Worm (Caenorhabditis elegans): ENCODE measurements around the gene srx-65.

srx-65 gene

DNA sequence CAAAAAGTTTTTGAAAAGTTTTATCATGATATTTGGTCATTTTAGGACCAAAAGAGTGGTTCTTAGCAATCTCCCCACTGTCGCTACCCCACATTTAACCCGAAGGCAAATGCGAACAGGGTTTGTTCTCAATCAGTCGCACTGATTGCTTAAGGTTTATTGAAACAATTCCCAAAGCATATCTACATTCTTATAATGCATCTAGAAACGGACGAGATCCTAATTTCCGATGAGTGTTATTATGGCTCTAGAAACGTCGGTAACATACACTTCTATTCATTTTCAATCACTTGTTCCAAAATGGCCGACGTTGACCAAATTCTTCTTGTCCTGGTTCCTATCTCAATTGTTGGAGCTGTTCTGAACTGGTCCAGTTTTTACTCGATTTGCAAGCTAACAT, at the start of gene srx-65:
Gene srx-65, plus strand, starts transcription at position 301 of the 400 bp plus-strand sequence.
- TF ChIP-seq ceh-43 (GFP tag; optimal IDR thresholded peaks at IDR 0.05) (no peak), blmp-1 (tag; optimal IDR thresholded peaks at IDR 0.05) (no peak), ham-2 (GFP tag; optimal IDR thresholded peaks at IDR 0.05) (no peak), ceh-39 (tag; optimal IDR thresholded peaks at IDR 0.05) (no peak), unc-62 (GFP tag; optimal IDR thresholded peaks at IDR 0.05) (no peak), ztf-11 (tag; optimal IDR thresholded peaks at IDR 0.05) (no peak), sptf-1 (tag; optimal IDR thresholded peaks at IDR 0.05) (no peak), hlh-1 (tag; optimal IDR thresholded peaks at IDR 0.05) (no peak), snpc-4 (tag; optimal IDR thresholded peaks at IDR 0.05) (no peak), ces-1 (GFP tag; optimal IDR thresholded peaks at IDR 0.05) (no peak), elt-3 (tag; optimal IDR thresholded peaks at IDR 0.05) (no peak), nhr-2 (tag; optimal IDR thresholded peaks at IDR 0.05) (no peak), nhr-237 (tag; optimal IDR thresholded peaks at IDR 0.05) (no peak), sem-2 (GFP tag; optimal IDR thresholded peaks at IDR 0.05) (no peak), nhr-12 (tag; optimal IDR thresholded peaks at IDR 0.05) (no peak), lin-13 (tag; optimal IDR thresholded peaks at IDR 0.05) (no peak), flh-1 (GFP tag; optimal IDR thresholded peaks at IDR 0.05) (no peak)

DNA sequence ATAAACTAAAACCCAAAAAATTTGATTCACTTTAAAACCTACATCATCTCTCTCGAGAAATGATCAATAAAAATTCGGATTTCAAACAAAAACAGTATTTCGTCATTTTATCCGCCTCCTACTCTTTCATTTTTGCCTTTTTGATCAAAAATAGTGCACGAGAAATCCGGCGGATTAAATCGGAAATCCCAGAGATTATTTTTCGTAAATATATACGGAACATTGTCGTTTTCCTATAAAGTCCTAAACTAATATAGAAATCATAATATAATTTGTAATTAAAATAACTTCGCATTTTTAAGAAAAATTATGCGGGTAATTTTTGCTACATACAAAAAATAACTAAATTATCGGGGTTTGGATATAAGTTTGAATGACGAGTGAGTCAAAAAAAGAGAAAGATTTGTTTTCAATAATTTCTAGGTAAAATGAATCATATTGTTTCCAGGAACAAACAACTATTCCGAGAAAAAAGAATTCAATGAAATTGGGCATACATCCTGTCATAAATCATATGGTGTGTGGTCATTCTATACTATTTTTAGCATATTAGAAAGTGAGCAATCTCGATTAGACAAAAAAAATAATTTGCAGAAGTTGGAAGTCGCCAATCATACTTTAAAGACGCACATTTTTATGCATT, 47.5 kb upstream of the srx-65 start, which contains the start of gene nhr-158:
Gene nhr-158, minus strand, starts transcription at position 51 of the 643 bp plus-strand sequence.
- TF ChIP-seq elt-1 (tag; optimal IDR thresholded peaks at IDR 0.05; ENCODE audit: borderline replicate concordance, insufficient read depth) (no peak), nhr-76 (tag; optimal IDR thresholded peaks at IDR 0.05) (no peak), unc-62 (GFP tag; optimal IDR thresholded peaks at IDR 0.05) (no peak), cnd-1 (tag; optimal IDR thresholded peaks at IDR 0.05) (no peak), pha-4 (tag; optimal IDR thresholded peaks at IDR 0.05) (no peak), elt-3 (tag; optimal IDR thresholded peaks at IDR 0.05) (no peak), ham-2 (GFP tag; optimal IDR thresholded peaks at IDR 0.05) (no peak), ceh-83 (GFP tag; optimal IDR thresholded peaks at IDR 0.05) (no peak)

DNA sequence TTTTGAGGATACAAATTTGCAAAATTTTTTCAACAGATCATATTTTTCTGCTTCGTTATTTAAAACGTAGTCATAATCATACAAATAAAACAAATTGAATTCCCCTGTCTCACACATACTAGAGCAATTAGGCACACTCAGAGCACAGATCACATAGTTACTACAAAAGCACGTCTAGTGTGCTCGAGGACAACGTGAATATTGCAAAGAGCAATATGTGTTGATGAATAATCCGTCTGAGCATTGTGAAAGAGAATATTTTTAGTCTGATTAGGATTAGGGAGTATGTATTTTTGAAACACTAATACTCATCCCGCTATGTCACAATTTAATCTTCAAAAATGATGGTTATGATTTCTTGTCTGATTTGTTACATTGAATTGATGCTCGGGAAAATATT, 44.5 kb upstream of the srx-65 start:
- no peak for TF ChIP-seq unc-39 (tag; optimal IDR thresholded peaks at IDR 0.05)
- TF ChIP-seq ceh-43 (GFP tag; optimal IDR thresholded peaks at IDR 0.05): no peak
- TF ChIP-seq zip-8 (tag; optimal IDR thresholded peaks at IDR 0.05): no peak
- TF ChIP-seq lin-13 (tag; optimal IDR thresholded peaks at IDR 0.05): no peak
- TF ChIP-seq sem-2 (GFP tag; optimal IDR thresholded peaks at IDR 0.05): no peak
- no peak for TF ChIP-seq blmp-1 (tag; optimal IDR thresholded peaks at IDR 0.05)
- TF ChIP-seq nhr-28 (tag; optimal IDR thresholded peaks at IDR 0.05): no peak
- TF ChIP-seq mab-5 (tag; optimal IDR thresholded peaks at IDR 0.05): no peak
- TF ChIP-seq flh-1 (GFP tag; optimal IDR thresholded peaks at IDR 0.05): no peak
- no peak for TF ChIP-seq cnd-1 (tag; optimal IDR thresholded peaks at IDR 0.05)
- no peak for TF ChIP-seq sptf-1 (tag; optimal IDR thresholded peaks at IDR 0.05)
- no peak for TF ChIP-seq nhr-12 (tag; optimal IDR thresholded peaks at IDR 0.05)
- no peak for TF ChIP-seq ceh-39 (tag; optimal IDR thresholded peaks at IDR 0.05)
- no peak for TF ChIP-seq lsy-2 (tag; optimal IDR thresholded peaks at IDR 0.05)
- TF ChIP-seq nhr-76 (tag; optimal IDR thresholded peaks at IDR 0.05): no peak
- TF ChIP-seq elt-1 (tag; optimal IDR thresholded peaks at IDR 0.05; ENCODE audit: borderline replicate concordance, insufficient read depth): no peak
- TF ChIP-seq mls-2 (tag; optimal IDR thresholded peaks at IDR 0.05): no peak
- TF ChIP-seq pha-4 (tag; optimal IDR thresholded peaks at IDR 0.05): no peak
- no peak for TF ChIP-seq tbx-8 (GFP tag; optimal IDR thresholded peaks at IDR 0.05)
- TF ChIP-seq snpc-4 (tag; optimal IDR thresholded peaks at IDR 0.05): no peak

DNA sequence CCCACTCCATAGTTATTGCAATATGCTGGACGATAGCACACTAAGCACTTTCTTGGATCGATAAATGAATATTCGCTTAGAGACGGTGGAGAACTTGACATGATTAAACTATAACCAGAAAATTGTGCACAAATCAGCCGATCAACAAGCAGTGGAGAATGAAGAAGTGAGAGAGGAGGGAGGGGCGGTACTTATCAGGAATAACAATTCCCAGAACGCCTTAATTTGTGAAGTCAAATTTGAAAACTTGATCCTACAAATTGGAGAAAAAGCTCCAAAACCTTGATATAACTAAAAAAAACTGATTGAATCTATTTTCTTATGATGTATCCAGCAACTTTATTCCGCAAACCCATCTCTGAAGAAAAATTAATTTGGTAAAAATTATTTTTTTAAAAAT, 43.5 kb upstream of the srx-65 start, which contains the start of gene nhr-159:
Gene nhr-159, minus strand, starts transcription at position 101 of the 400 bp plus-strand sequence.
- TF ChIP-seq mab-5 (tag; optimal IDR thresholded peaks at IDR 0.05) (no peak), M03D4.4 (tag; optimal IDR thresholded peaks at IDR 0.05) (no peak), bed-3 (GFP tag; optimal IDR thresholded peaks at IDR 0.05) (no peak), ceh-43 (GFP tag; optimal IDR thresholded peaks at IDR 0.05) (no peak), ztf-11 (tag; optimal IDR thresholded peaks at IDR 0.05) (no peak), tbx-8 (GFP tag; optimal IDR thresholded peaks at IDR 0.05) (no peak), nhr-237 (tag; optimal IDR thresholded peaks at IDR 0.05) (no peak), sptf-1 (tag; optimal IDR thresholded peaks at IDR 0.05) (no peak), cnd-1 (tag; optimal IDR thresholded peaks at IDR 0.05) (no peak), nhr-28 (tag; optimal IDR thresholded peaks at IDR 0.05) (no peak), lsy-2 (tag; optimal IDR thresholded peaks at IDR 0.05) (no peak), sem-2 (GFP tag; optimal IDR thresholded peaks at IDR 0.05) (no peak), unc-39 (tag; optimal IDR thresholded peaks at IDR 0.05) (no peak), unc-120 (tag; optimal IDR thresholded peaks at IDR 0.05; ENCODE audit: poor library complexity, severe bottlenecking) (no peak), unc-62 (GFP tag; optimal IDR thresholded peaks at IDR 0.05) (no peak), nhr-2 (tag; optimal IDR thresholded peaks at IDR 0.05) (no peak), pha-4 (tag; optimal IDR thresholded peaks at IDR 0.05) (no peak), flh-1 (GFP tag; optimal IDR thresholded peaks at IDR 0.05) (no peak), snpc-4 (tag; optimal IDR thresholded peaks at IDR 0.05) (no peak), ceh-83 (GFP tag; optimal IDR thresholded peaks at IDR 0.05) (no peak)
